Fruit fly (Drosophila melanogaster) whole organism, embryonic: ENCODE results near the gene Cog3.

ENCODE experiments used
- Awh ChIP-seq: fragments of 200-800 bp; sonication (Bioruptor generic); IDR thresholded peaks from 2 replicates; pipeline ENCODE4, ENCODE4 v1.3.6; 2022; ENCODE audit warnings: missing biosample characterization, missing genetic modification characterization
- B-H2 ChIP-seq: fragments of 200-800 bp; sonication (Bioruptor generic); optimal IDR thresholded peaks from 2 replicates; lab custom pipeline; 2018; ENCODE audit warnings: missing biosample characterization, mild to moderate bottlenecking, missing genetic modification characterization
- CG10959 ChIP-seq: fragments of 200-800 bp; sonication (Bioruptor generic); IDR thresholded peaks from 2 replicates; pipeline ENCODE4 v1.3.6; 2022; ENCODE audit warnings: missing biosample characterization, missing genetic modification characterization
- CG11093 ChIP-seq: fragments of 200-800 bp; sonication (Bioruptor generic); IDR thresholded peaks from 3 replicates; pipeline ENCODE4 v1.3.6; 2022; ENCODE audit warnings: missing biosample characterization, missing genetic modification characterization
- CG12104 ChIP-seq: fragments of 200-800 bp; sonication (Bioruptor generic); optimal IDR thresholded peaks from 3 replicates; lab custom pipeline; 2016; ENCODE audit warnings: missing biosample characterization, missing genetic modification characterization
- CG12155 ChIP-seq: fragments of 200-800 bp; sonication (Bioruptor generic); optimal IDR thresholded peaks from 3 replicates; lab custom pipeline; 2016; ENCODE audit warnings: missing biosample characterization, missing genetic modification characterization
- CG1233 ChIP-seq: fragments of 200-800 bp; sonication (Bioruptor generic); optimal IDR thresholded peaks from 4 replicates; lab custom pipeline; 2018; ENCODE audit warnings: missing biosample characterization, mild to moderate bottlenecking, missing genetic modification characterization
- CG12744 ChIP-seq: fragments of 200-800 bp; sonication (Bioruptor generic); optimal IDR thresholded peaks from 2 replicates; lab custom pipeline; 2016; ENCODE audit warnings: missing biosample characterization, missing genetic modification characterization
- CG14014 ChIP-seq: fragments of 200-800 bp; sonication (Bioruptor generic); IDR thresholded peaks from 2 replicates; pipeline ENCODE4 v1.3.6; 2022; ENCODE audit warnings: missing biosample characterization, missing genetic modification characterization
- CG17186 ChIP-seq: fragments of 200-800 bp; sonication (Bioruptor generic); optimal IDR thresholded peaks from 3 replicates; lab custom pipeline; 2017; ENCODE audit warnings: missing biosample characterization, missing genetic modification reagents, missing genetic modification characterization
- CG18476 ChIP-seq: fragments of 200-800 bp; sonication (Bioruptor generic); optimal IDR thresholded peaks from 2 replicates; lab custom pipeline; 2016; ENCODE audit warnings: missing biosample characterization, mild to moderate bottlenecking, missing genetic modification characterization
- CG2875 ChIP-seq: fragments of 200-800 bp; sonication (Bioruptor generic); optimal IDR thresholded peaks from 2 replicates; lab custom pipeline; 2017; ENCODE audit warnings: missing biosample characterization, mild to moderate bottlenecking, missing genetic modification characterization, missing genetic modification reagents
- CG3838 ChIP-seq: fragments of 200-800 bp; sonication (Bioruptor generic); optimal IDR thresholded peaks from 3 replicates; lab custom pipeline; 2016; ENCODE audit warnings: missing biosample characterization, missing genetic modification characterization
- CG4328 ChIP-seq: fragments of 200-800 bp; sonication (Bioruptor generic); optimal IDR thresholded peaks from 3 replicates; lab custom pipeline; 2017; ENCODE audit warnings: missing biosample characterization, missing genetic modification reagents, missing genetic modification characterization
- CG4730 ChIP-seq: fragments of 200-800 bp; sonication (Bioruptor generic); IDR thresholded peaks from 2 replicates; pipeline ENCODE4 v1.3.6; 2022; ENCODE audit warnings: missing biosample characterization, missing genetic modification characterization
- CG5180 ChIP-seq: fragments of 200-800 bp; sonication (Bioruptor generic); optimal IDR thresholded peaks from 3 replicates; lab custom pipeline; 2017; ENCODE audit warnings: missing biosample characterization, missing genetic modification characterization, mild to moderate bottlenecking, moderate library complexity, missing genetic modification reagents
- CG8290 ChIP-seq, 3 experiments: fragments of 200-800 bp; sonication (Bioruptor generic); optimal IDR thresholded peaks; 2 replicates each; lab custom pipeline; 2016 to 2019; ENCODE audit warnings: missing biosample characterization in 3 of 3, missing genetic modification characterization in 3 of 3, mild to moderate bottlenecking in 2 of 3, moderate library complexity in 1 of 3
- CG8924 ChIP-seq: fragments of 200-800 bp; optimal IDR thresholded peaks from 3 replicates; lab custom pipeline; 2019; ENCODE audit warnings: missing biosample characterization, mild to moderate bottlenecking, missing genetic modification characterization, moderate library complexity
- Dbx ChIP-seq: fragments of 200-800 bp; sonication (Bioruptor generic); IDR thresholded peaks from 3 replicates; pipeline ENCODE4 v1.3.6; 2022; ENCODE audit warnings: missing biosample characterization, missing genetic modification characterization
- MESR4 ChIP-seq: fragments of 200-800 bp; sonication (Bioruptor generic); optimal IDR thresholded peaks from 2 replicates; lab custom pipeline; 2018; ENCODE audit warnings: missing biosample characterization, mild to moderate bottlenecking, missing genetic modification characterization, moderate library complexity
- Mad ChIP-seq: fragments of 200-800 bp; sonication (Bioruptor generic); optimal IDR thresholded peaks from 2 replicates; lab custom pipeline; 2016; ENCODE audit warnings: missing biosample characterization, missing genetic modification characterization
- Med ChIP-seq: fragments of 200-800 bp; sonication (Bioruptor generic); peaks from one replicate; lab custom pipeline; 2016; ENCODE audit warnings: missing biosample characterization, missing genetic modification characterization, mild to moderate bottlenecking, inconsistent platforms, moderate library complexity
- NfI ChIP-seq: fragments of 200-800 bp; sonication (Bioruptor generic); optimal IDR thresholded peaks from 3 replicates; lab custom pipeline; 2018; ENCODE audit warnings: missing biosample characterization, mild to moderate bottlenecking, missing genetic modification characterization, moderate library complexity
- Ptx1 ChIP-seq: fragments of 200-800 bp; sonication (Bioruptor generic); IDR thresholded peaks from 2 replicates; pipeline ENCODE4 v1.3.6; 2022; ENCODE audit warnings: missing biosample characterization, missing genetic modification characterization
- Stat92E ChIP-seq, 3 experiments: fragments of >200 bp in 2 of 3; fragments of 200-800 bp in 1 of 3; sonication (Bioruptor generic) in 1 of 3; optimal IDR thresholded peaks; 2 replicates each; lab custom pipeline; 2017 to 2019; ENCODE audit warnings: missing biosample characterization in 3 of 3, missing genetic modification characterization in 3 of 3, mild to moderate bottlenecking in 1 of 3, moderate library complexity in 1 of 3
- Taf1 ChIP-seq: fragments of 200-800 bp; sonication (Bioruptor generic); IDR thresholded peaks from 2 replicates; pipeline ENCODE4 v1.3.6; 2022; ENCODE audit warnings: missing biosample characterization, missing genetic modification characterization
- Xrp1 ChIP-seq: fragments of 200-800 bp; sonication (Bioruptor generic); IDR thresholded peaks from 2 replicates; pipeline ENCODE4 v1.3.6; 2022; ENCODE audit warnings: missing biosample characterization, missing genetic modification characterization
- ap ChIP-seq: fragments of 200-800 bp; sonication (Bioruptor generic); IDR thresholded peaks from 2 replicates; pipeline ENCODE4 v1.3.6; 2022; ENCODE audit warnings: missing biosample characterization, missing genetic modification characterization
- btn ChIP-seq: fragments of 200-800 bp; sonication (Bioruptor generic); optimal IDR thresholded peaks from 2 replicates; lab custom pipeline; 2016; ENCODE audit warnings: missing biosample characterization, missing genetic modification characterization
- disco-r ChIP-seq: fragments of 200-800 bp; sonication (Bioruptor generic); optimal IDR thresholded peaks from 2 replicates; lab custom pipeline; 2016; ENCODE audit warnings: missing biosample characterization, missing genetic modification characterization
- eve ChIP-seq, 2 experiments: fragments of >200 bp; optimal IDR thresholded peaks; 2 replicates each; lab custom pipeline; 2017; ENCODE audit warnings: missing biosample characterization in 2 of 2, missing genetic modification characterization in 2 of 2
- ftz-f1 ChIP-seq: fragments of 200-800 bp; sonication (Bioruptor generic); optimal IDR thresholded peaks from 2 replicates; lab custom pipeline; 2016; ENCODE audit warnings: missing biosample characterization, missing genetic modification characterization
- hbn ChIP-seq: fragments of 200-800 bp; sonication (Bioruptor generic); IDR thresholded peaks from 2 replicates; pipeline ENCODE4 v1.3.6; 2022; ENCODE audit warnings: missing biosample characterization, missing genetic modification characterization; ENCODE audit not compliant: partially characterized antibody
- ind ChIP-seq: fragments of 200-800 bp; sonication (Bioruptor generic); optimal IDR thresholded peaks from 3 replicates; lab custom pipeline; 2016; ENCODE audit warnings: missing biosample characterization, missing genetic modification characterization
- kay ChIP-seq: fragments of 200-800 bp; sonication (Bioruptor generic); optimal IDR thresholded peaks from 2 replicates; lab custom pipeline; 2016; ENCODE audit warnings: missing biosample characterization, missing genetic modification characterization
- lmd ChIP-seq: fragments of 200-800 bp; sonication (Bioruptor generic); IDR thresholded peaks from 2 replicates; pipeline ENCODE4 v1.3.6; 2022; ENCODE audit warnings: missing biosample characterization, missing genetic modification characterization
- mam ChIP-seq: fragments of 200-800 bp; sonication (Bioruptor generic); optimal IDR thresholded peaks from 3 replicates; lab custom pipeline; 2016; ENCODE audit warnings: missing biosample characterization, missing genetic modification characterization
- pho ChIP-seq: fragments of 200-800 bp; sonication (Bioruptor generic); optimal IDR thresholded peaks from 2 replicates; lab custom pipeline; 2016; ENCODE audit warnings: missing biosample characterization, missing genetic modification characterization
- phol ChIP-seq: fragments of 200-800 bp; sonication (Bioruptor generic); optimal IDR thresholded peaks from 3 replicates; lab custom pipeline; 2018; ENCODE audit warnings: missing biosample characterization, mild to moderate bottlenecking, missing genetic modification characterization, moderate library complexity
- pita ChIP-seq: fragments of 200-800 bp; sonication (Bioruptor generic); optimal IDR thresholded peaks from 2 replicates; lab custom pipeline; 2017; ENCODE audit warnings: missing biosample characterization, mild to moderate bottlenecking, missing genetic modification characterization
- pum ChIP-seq: fragments of 200-800 bp; sonication (Bioruptor generic); optimal IDR thresholded peaks from 2 replicates; lab custom pipeline; 2016; ENCODE audit warnings: missing biosample characterization, missing genetic modification characterization
- seq ChIP-seq: fragments of 200-800 bp; sonication (Bioruptor generic); IDR thresholded peaks from 2 replicates; pipeline ENCODE4 v1.3.6; 2022; ENCODE audit warnings: missing biosample characterization, missing genetic modification characterization
- shn ChIP-seq: fragments of 200-800 bp; sonication (Bioruptor generic); optimal IDR thresholded peaks from 3 replicates; lab custom pipeline; 2016; ENCODE audit warnings: missing biosample characterization, missing genetic modification characterization
- sim ChIP-seq: fragments of 200-800 bp; sonication (Bioruptor generic); IDR thresholded peaks from 2 replicates; pipeline ENCODE4 v1.3.6; 2022; ENCODE audit warnings: missing biosample characterization, missing genetic modification characterization
- sima ChIP-seq: fragments of 200-800 bp; sonication (Bioruptor generic); optimal IDR thresholded peaks from 2 replicates; lab custom pipeline; 2016; ENCODE audit warnings: missing biosample characterization, missing genetic modification characterization
- slbo ChIP-seq: fragments of 200-800 bp; sonication (Bioruptor generic); IDR thresholded peaks from 2 replicates; pipeline ENCODE4 v1.3.6; 2022; ENCODE audit warnings: missing biosample characterization, missing genetic modification characterization
- sob ChIP-seq: fragments of 200-800 bp; sonication (Bioruptor generic); IDR thresholded peaks from 2 replicates; pipeline ENCODE4 v1.3.6; 2022; ENCODE audit warnings: missing biosample characterization, missing genetic modification characterization
- ssp ChIP-seq: fragments of 200-800 bp; sonication (Bioruptor generic); IDR thresholded peaks from 2 replicates; pipeline ENCODE4 v1.3.6; 2022; ENCODE audit warnings: missing biosample characterization, missing genetic modification characterization
- tll ChIP-seq, 2 experiments: fragments of 200-800 bp in 1 of 2; fragments of >200 bp in 1 of 2; sonication (Bioruptor generic) in 1 of 2; optimal IDR thresholded peaks; 2 replicates each; lab custom pipeline; 2017 to 2019; ENCODE audit warnings: missing biosample characterization in 2 of 2, missing genetic modification characterization in 2 of 2, mild to moderate bottlenecking in 1 of 2, moderate library complexity in 1 of 2
- vvl ChIP-seq: fragments of 200-800 bp; sonication (Bioruptor generic); IDR thresholded peaks from 2 replicates; pipeline ENCODE4 v1.3.6; 2022; ENCODE audit warnings: missing biosample characterization, missing genetic modification characterization

Cog3 gene

DNA sequence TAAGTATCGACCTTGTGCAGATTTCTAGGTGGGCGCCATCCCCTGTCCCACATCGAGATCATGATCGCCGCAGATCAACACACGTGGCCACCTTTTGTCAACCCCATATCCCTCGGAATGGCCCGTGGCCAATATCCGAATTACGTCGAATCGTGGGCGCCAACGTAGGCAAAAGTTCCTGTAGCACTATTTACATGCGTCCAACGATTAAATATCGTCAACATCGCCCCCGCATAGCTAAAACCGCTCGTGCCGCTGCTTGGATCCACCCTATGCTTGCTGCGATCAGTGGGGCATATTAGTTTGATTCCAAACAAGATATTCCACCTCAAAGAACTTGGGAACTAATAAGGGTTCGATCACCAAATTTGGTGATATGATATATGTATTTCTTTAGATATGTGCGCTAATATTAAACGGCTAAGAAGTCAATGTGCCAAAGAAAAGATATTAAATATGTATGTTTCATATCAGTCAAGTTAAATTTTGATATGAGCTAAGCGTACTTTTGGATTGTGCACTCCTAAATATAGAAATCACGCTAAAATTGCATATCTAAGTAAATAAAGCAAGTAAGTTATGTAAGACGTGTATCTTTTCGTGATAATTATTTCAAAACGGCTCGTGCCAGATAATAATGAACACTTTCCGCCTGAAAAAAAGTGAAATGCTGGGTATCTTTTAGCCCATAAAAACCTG is 20.3 kb upstream of the Cog3 start (continued):
- TF ChIP-seq shn (GFP tag; lab: Kevin White, UChicago) (peak; percentile 60), CG11093 (GFP tag; lab: Robert Waterston, UW) (no peak), Ptx1 (GFP tag; lab: Robert Waterston, UW) (peak; percentile 45), pho (GFP tag; lab: Kevin White, UChicago) (no peak), hbn (GFP tag; lab: Robert Waterston, UW) (no peak), Xrp1 (GFP tag; lab: Robert Waterston, UW) (0 out of 2 replicates have a peak, but pooled peaks have one; percentile 20), ind (GFP tag; lab: Kevin White, UChicago) (peak; percentile 15), vvl (GFP tag; lab: Robert Waterston, UW) (no peak; the same call in 1 of the 2 replicates), mam (GFP tag; lab: Kevin White, UChicago) (peak; percentile 51), kay (GFP tag; lab: Kevin White, UChicago) (no peak), CG12104 (GFP tag; lab: Kevin White, UChicago) (no peak), CG1233 (GFP tag; lab: Kevin White, UChicago) (peak; percentile 16), tll (GFP tag; optimal IDR thresholded peaks at IDR 0.05; lab: Kevin White, UChicago) (no peak), CG8924 (tag; lab: Kevin White, UChicago) (no peak), seq (GFP tag; lab: Robert Waterston, UW) (no peak), ftz-f1 (GFP tag; lab: Kevin White, UChicago) (peak; percentile 74), Taf1 (no peak; the same call in 1 of the 2 replicates), sob (GFP tag; lab: Robert Waterston, UW) (0 out of 2 replicates have a peak, but pooled peaks have one; percentile 15), Med (GFP tag; lab: Kevin White, UChicago) (peak; percentile 72), CG4730 (GFP tag; lab: Robert Waterston, UW) (no peak), MESR4 (GFP tag; lab: Kevin White, UChicago) (no peak), CG5180 (GFP tag; lab: Kevin White, UChicago) (no peak), eve (GFP tag; optimal IDR thresholded peaks at IDR 0.05; lab: Kevin White, UChicago) (no peak), CG14014 (GFP tag; lab: Robert Waterston, UW) (peak; percentile 48; the same call in 1 of the 2 replicates), B-H2 (GFP tag; lab: Kevin White, UChicago) (peak; percentile 53), disco-r (GFP tag; lab: Kevin White, UChicago) (peak; percentile 25), slbo (GFP tag; lab: Robert Waterston, UW) (peak; percentile 50; the same call in 1 of the 2 replicates), lmd (GFP tag; lab: Robert Waterston, UW) (peak; percentile 34; the same call in 1 of the 2 replicates), ap (GFP tag; lab: Robert Waterston, UW) (no peak), CG17186 (GFP tag; lab: Kevin White, UChicago) (no peak), Mad (GFP tag; lab: Kevin White, UChicago) (peak; percentile 33), CG3838 (no peak), Dbx (GFP tag; lab: Robert Waterston, UW) (no peak), sim (GFP tag; lab: Robert Waterston, UW) (no peak), CG4328 (GFP tag; lab: Kevin White, UChicago) (no peak), ssp (GFP tag; lab: Robert Waterston, UW) (no peak), CG12155 (GFP tag; lab: Kevin White, UChicago) (peak; percentile 39), Awh (GFP tag; lab: Robert Waterston, UW) (no peak), pita (GFP tag; lab: Kevin White, UChicago) (no peak), CG10959 (GFP tag; lab: Robert Waterston, UW) (no peak), btn (GFP tag; lab: Kevin White, UChicago) (no peak), CG8290 (GFP tag; optimal IDR thresholded peaks at IDR 0.05; lab: Kevin White, UChicago) (no peak), CG8290 (tag; optimal IDR thresholded peaks at IDR 0.05; lab: Kevin White, UChicago) (peak in 1 of 2 experiments; percentile 68), CG18476 (GFP tag; lab: Kevin White, UChicago) (no peak), pum (GFP tag; lab: Kevin White, UChicago) (peak; percentile 17), phol (tag; lab: Kevin White, UChicago) (peak; percentile 21), CG12744 (GFP tag; lab: Kevin White, UChicago) (no peak), sima (GFP tag; lab: Kevin White, UChicago) (no peak), Stat92E (GFP tag; optimal IDR thresholded peaks at IDR 0.05; lab: Kevin White, UChicago) (no peak), CG2875 (GFP tag; lab: Kevin White, UChicago) (no peak), NfI (peak; percentile 58)
